Worm (Caenorhabditis elegans): ENCODE data around the gene pmk-1.

DNA sequence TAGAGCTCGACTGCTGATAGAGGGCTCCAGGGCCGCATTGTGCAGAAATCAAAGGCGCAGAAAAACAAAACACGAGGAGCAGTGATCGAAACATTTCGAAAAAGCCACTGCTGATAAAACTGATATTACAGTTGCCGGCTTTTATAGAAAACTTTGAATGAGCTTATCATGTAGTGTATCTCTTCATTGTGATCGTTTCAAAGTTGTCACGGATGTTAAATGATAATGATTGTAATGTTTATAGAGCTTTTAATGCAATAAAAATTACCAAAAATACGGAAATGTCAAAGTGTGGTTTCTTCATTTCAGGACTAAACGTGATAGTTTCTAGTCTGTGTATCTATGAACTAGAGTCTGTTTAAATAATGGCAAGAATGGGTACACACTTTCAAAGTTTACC is 20.1 kb downstream of the pmk-1 start, which contains the start of gene clec-52:
- no peak for TF ChIP-seq him-1 (tag; optimal IDR thresholded peaks at IDR 0.05)
- no peak for TF ChIP-seq W03F9.2 (tag; optimal IDR thresholded peaks at IDR 0.05)
- no peak for TF ChIP-seq dao-5 (tag; optimal IDR thresholded peaks at IDR 0.05)

All from whole organism, L4/young adult.